Worm (Caenorhabditis elegans) whole organism, L4/young adult: Measurements from ENCODE around the gene atad-3.

Experiments
- W03F9.2 ChIP-seq: fragments of 150-350 bp; optimal IDR thresholded peaks from 2 replicates; lab custom pipeline; 2014; ENCODE audit warnings: missing biosample characterization, missing genetic modification characterization
- dao-5 ChIP-seq: sonication (generic microtip); optimal IDR thresholded peaks from 2 replicates; lab custom pipeline; 2016; ENCODE audit warnings: missing genotype, missing genetic modification characterization, moderate library complexity, missing compliant biosample characterization
- him-1 ChIP-seq: sonication (generic microtip); optimal IDR thresholded peaks from 2 replicates; lab custom pipeline; 2016; ENCODE audit warnings: missing genotype, missing genetic modification reagents, missing genetic modification characterization, missing compliant biosample characterization

Gene atad-3

ce11 chrII:10288926-10289325, 40.1 kb downstream of the atad-3 start:
- TF ChIP-seq W03F9.2 (tag; lab: Kevin White, UChicago) (no peak), him-1 (tag; lab: Kevin White, UChicago) (no peak)

DNA sequence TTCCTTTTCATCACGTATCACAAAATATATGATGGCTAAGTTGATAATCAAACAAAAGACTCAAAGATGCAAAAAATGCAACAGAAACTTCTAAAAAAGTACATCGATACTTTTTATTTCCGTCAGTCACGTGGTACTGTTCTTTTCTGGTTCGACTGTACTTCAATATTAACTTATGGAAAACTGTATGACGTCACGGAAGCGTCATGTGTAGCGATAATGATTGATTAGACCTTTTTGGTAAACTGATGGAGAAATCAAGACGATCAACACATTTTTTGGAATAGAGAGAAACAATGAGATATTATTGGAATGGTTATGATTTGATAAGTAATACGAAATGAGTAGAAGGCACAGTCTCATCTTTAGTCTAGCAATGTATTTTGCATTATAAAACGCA, 45.5 kb downstream of the atad-3 start:
- TF ChIP-seq dao-5, result no peak
- no peak for TF ChIP-seq W03F9.2 (tag; lab: Kevin White, UChicago)
- TF ChIP-seq him-1 (tag; lab: Kevin White, UChicago), result no peak

ce11 chrII:10300082-10300749, 51.4 kb downstream of the atad-3 start, which contains the start of gene nep-26:
TSS of gene nep-26 (minus strand) at chrII:10300132.
- TF ChIP-seq W03F9.2 (tag; lab: Kevin White, UChicago) (no peak), him-1 (tag; lab: Kevin White, UChicago) (no peak), dao-5 (no peak)
